Worm (Caenorhabditis elegans): Measurements from ENCODE around the gene F53C3.3.

Gene F53C3.3

DNA sequence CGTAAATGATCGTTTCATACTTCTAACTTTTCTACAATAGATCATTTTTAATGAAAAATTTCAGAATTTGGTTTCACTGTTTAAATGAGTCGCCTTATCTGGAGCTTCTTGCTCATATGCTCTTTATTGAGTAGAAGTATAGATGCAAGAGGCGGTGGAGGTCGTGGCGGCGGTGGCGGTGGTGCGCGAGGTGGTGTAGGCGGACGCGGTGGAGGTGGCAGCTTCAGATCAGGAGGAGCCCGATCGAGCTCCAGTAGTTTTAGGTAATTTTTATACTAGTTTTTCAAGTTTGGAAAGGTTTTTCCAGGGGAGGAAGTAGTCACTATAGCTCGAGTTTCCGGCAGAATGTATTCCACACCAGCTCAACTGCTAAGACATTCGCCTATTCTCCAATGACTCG, at the start of gene F53C3.3:
Gene F53C3.3 (plus strand): TSS at position 59 of the 400 bp plus-strand sequence.
- TF ChIP-seq ces-1 (GFP tag; optimal IDR thresholded peaks at IDR 0.05) (no peak), set-16 (GFP tag; IDR thresholded peaks at IDR 0.05) (peak; percentile 79), ceh-28 (tag; optimal IDR thresholded peaks at IDR 0.05) (no peak), zfp-2 (tag; optimal IDR thresholded peaks at IDR 0.05) (no peak), ceh-82 (tag; optimal IDR thresholded peaks at IDR 0.05) (no peak), unc-62 (GFP tag; optimal IDR thresholded peaks at IDR 0.05 in 1 of 2) (peak in 1 of 2 experiments; percentile 20), unc-62 (tag; optimal IDR thresholded peaks at IDR 0.05) (no peak)

- TF ChIP-seq aly-2 (tag; optimal IDR thresholded peaks at IDR 0.05) = no peak
- no peak for TF ChIP-seq spr-1 (tag; optimal IDR thresholded peaks at IDR 0.05)
- no peak for TF ChIP-seq mes-2 (tag; optimal IDR thresholded peaks at IDR 0.05; ENCODE audit: poor library complexity, severe bottlenecking)
- TF ChIP-seq ceh-44 (GFP tag; IDR thresholded peaks at IDR 0.05) = no peak
- TF ChIP-seq ceh-82 (tag; optimal IDR thresholded peaks at IDR 0.05) = no peak
- TF ChIP-seq nhr-11 (tag; optimal IDR thresholded peaks at IDR 0.05) = no peak
- TF ChIP-seq pha-4 (GFP tag; IDR thresholded peaks at IDR 0.05) = no peak
- TF ChIP-seq pha-4 (tag; optimal IDR thresholded peaks at IDR 0.05) = no peak
- TF ChIP-seq dmd-8 (GFP tag; IDR thresholded peaks at IDR 0.05) = no peak
- TF ChIP-seq zip-11 (GFP tag; IDR thresholded peaks at IDR 0.05) = no peak
- no peak for TF ChIP-seq unc-130 (GFP tag; optimal IDR thresholded peaks at IDR 0.05)
- no peak for TF ChIP-seq php-3 (GFP tag; IDR thresholded peaks at IDR 0.05)
- no peak for TF ChIP-seq Y5F2A.4 (GFP tag; optimal IDR thresholded peaks at IDR 0.05)
- TF ChIP-seq lin-1 (GFP tag; IDR thresholded peaks at IDR 0.05) = no peak
- no peak for TF ChIP-seq hlh-11 (tag; optimal IDR thresholded peaks at IDR 0.05)
- TF ChIP-seq nhr-25 (tag; optimal IDR thresholded peaks at IDR 0.05; ENCODE audit: borderline replicate concordance, insufficient read depth) = no peak
- TF ChIP-seq nhr-76 (tag; optimal IDR thresholded peaks at IDR 0.05) = no peak
- no peak for TF ChIP-seq ctbp-1 (GFP tag; IDR thresholded peaks at IDR 0.05)
- no peak for TF ChIP-seq Y75B8A.6 (GFP tag; IDR thresholded peaks at IDR 0.05)
Measured at ce11 chrII:3860826-3861225, 41.8 kb upstream of the F53C3.3 start, which contains the start of gene oac-11. oac-11 (minus strand) TSS chrII:3860926.

ce11 chrII:3862053-3862452, 40.6 kb upstream of the F53C3.3 start:
- TF ChIP-seq daf-8 (GFP tag; IDR thresholded peaks at IDR 0.05) (no peak), rbr-2 (tag; optimal IDR thresholded peaks at IDR 0.05) (no peak), Y75B8A.6 (GFP tag; IDR thresholded peaks at IDR 0.05) (no peak), snpc-1.2 (GFP tag; IDR thresholded peaks at IDR 0.05) (no peak), ctbp-1 (GFP tag; IDR thresholded peaks at IDR 0.05) (no peak), ceh-82 (tag; optimal IDR thresholded peaks at IDR 0.05) (no peak), ZK546.5 (tag; optimal IDR thresholded peaks at IDR 0.05) (no peak), arid-1 (GFP tag; conservative IDR thresholded peaks at IDR 0.05) (no peak), F44E2.7 (GFP tag; IDR thresholded peaks at IDR 0.05) (no peak), T26A8.4 (GFP tag; IDR thresholded peaks at IDR 0.05) (no peak)

DNA sequence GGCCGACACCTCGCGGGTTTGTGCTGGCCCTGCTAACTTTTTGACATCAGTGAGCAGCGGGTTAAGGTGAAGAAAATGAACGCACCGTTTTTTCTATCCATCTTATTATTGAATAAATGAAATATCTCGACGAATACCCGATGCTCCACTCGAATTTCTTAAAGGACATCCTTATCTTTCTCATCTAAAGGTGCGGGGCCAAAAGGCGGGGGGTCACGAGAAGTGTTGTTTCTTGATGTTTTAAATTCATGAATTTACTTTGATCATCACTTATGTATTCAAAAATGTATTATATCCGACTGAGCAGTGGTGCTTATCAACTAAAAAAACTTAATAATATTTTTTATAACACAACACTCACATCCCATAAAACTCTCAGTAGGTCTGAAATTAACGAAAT, 38.0 kb upstream of the F53C3.3 start, which contains the start of gene nhr-261:
Gene nhr-261 (minus strand): TSS at position 101 of the 400 bp plus-strand sequence.
- TF ChIP-seq hmg-1.1 (GFP tag; IDR thresholded peaks at IDR 0.05) (no peak), egl-43 (GFP tag; IDR thresholded peaks at IDR 0.05) (no peak), egl-27 (tag; optimal IDR thresholded peaks at IDR 0.05) (no peak), aly-2 (tag; optimal IDR thresholded peaks at IDR 0.05) (no peak), F49E8.2 (tag; optimal IDR thresholded peaks at IDR 0.05; ENCODE audit: borderline replicate concordance) (no peak), mep-1 (tag; optimal IDR thresholded peaks at IDR 0.05) (no peak), ceh-44 (GFP tag; IDR thresholded peaks at IDR 0.05) (no peak), attf-4 (tag; optimal IDR thresholded peaks at IDR 0.05) (no peak), ceh-20 (GFP tag; IDR thresholded peaks at IDR 0.05) (no peak), nhr-28 (tag; optimal IDR thresholded peaks at IDR 0.05) (no peak), T26A8.4 (GFP tag; IDR thresholded peaks at IDR 0.05) (no peak)
